Worm (Caenorhabditis elegans) whole organism, L4 larva: ENCODE measurements around the gene T05A8.8.

Source experiments
- D1046.2 ChIP-seq: fragments of 200-800 bp; sonication (Bioruptor generic); IDR thresholded peaks from 2 replicates; pipeline ENCODE4 v1.3.6; 2022; ENCODE audit warnings: missing genetic modification characterization, missing compliant biosample characterization
- F10B5.3 ChIP-seq: sonication (generic microtip); optimal IDR thresholded peaks from 2 replicates; lab custom pipeline; 2016; ENCODE audit warnings: mild to moderate bottlenecking, missing genetic modification characterization, missing compliant biosample characterization
- F44E2.7 ChIP-seq: fragments of 200-800 bp; sonication (Bioruptor generic); IDR thresholded peaks from 2 replicates; pipeline ENCODE4 v2.1.2; 2022; ENCODE audit warnings: missing genetic modification characterization, missing compliant biosample characterization
- R02D3.7 ChIP-seq: fragments of 150-350 bp; sonication (generic microtip); optimal IDR thresholded peaks from 3 replicates; lab custom pipeline; 2014; ENCODE audit warnings: missing biosample characterization, missing genetic modification characterization
- T26A8.4 ChIP-seq: fragments of 200-800 bp; sonication (Bioruptor generic); IDR thresholded peaks from 2 replicates; pipeline ENCODE4 v1.3.6; 2022; ENCODE audit warnings: missing genetic modification characterization, missing compliant biosample characterization
- Y105C5A.15 ChIP-seq: fragments of 200-800 bp; sonication (Bioruptor generic); IDR thresholded peaks from 2 replicates; pipeline ENCODE4 v1.3.6; 2022; ENCODE audit warnings: missing genetic modification characterization, missing compliant biosample characterization
- Y75B8A.6 ChIP-seq: fragments of 200-800 bp; sonication (Bioruptor generic); IDR thresholded peaks from 2 replicates; pipeline ENCODE4 v1.3.6; 2022; ENCODE audit warnings: missing genetic modification reagents, missing genetic modification characterization, missing compliant biosample characterization
- ZK337.2 ChIP-seq: fragments of 200-800 bp; sonication (Bioruptor generic); IDR thresholded peaks from 2 replicates; pipeline ENCODE4 v1.3.6; 2022; ENCODE audit warnings: missing genetic modification reagents, missing genetic modification characterization, missing compliant biosample characterization
- aha-1 ChIP-seq: fragments of 150-350 bp; peaks from one replicate; lab custom pipeline; 2014; ENCODE audit warnings: missing biosample characterization, missing genetic modification characterization
- attf-4 ChIP-seq: sonication (generic microtip); optimal IDR thresholded peaks from 3 replicates; lab custom pipeline; 2017; ENCODE audit warnings: missing biosample characterization, missing genetic modification characterization
- ceh-20 ChIP-seq: fragments of 200-800 bp; sonication (Bioruptor generic); IDR thresholded peaks from 2 replicates; pipeline ENCODE4 v1.3.6; 2022; ENCODE audit warnings: missing genetic modification reagents, missing genetic modification characterization, missing compliant biosample characterization
- ceh-44 ChIP-seq: fragments of 200-800 bp; sonication (Bioruptor generic); IDR thresholded peaks from 2 replicates; pipeline ENCODE4 v1.3.6; 2022; ENCODE audit warnings: missing genetic modification reagents, missing genetic modification characterization, missing compliant biosample characterization
- daf-16 ChIP-seq, 3 experiments: sonication (generic microtip); optimal IDR thresholded peaks; 2 replicates each; lab custom pipeline; 2016 to 2017; ENCODE audit warnings: missing genetic modification characterization in 3 of 3, missing genetic modification reagents in 3 of 3, mild to moderate bottlenecking in 2 of 3, missing compliant biosample characterization in 2 of 3, missing biosample characterization in 1 of 3, moderate library complexity in 1 of 3
- dmd-8 ChIP-seq: fragments of 200-800 bp; sonication (Bioruptor generic); IDR thresholded peaks from 2 replicates; pipeline ENCODE4 v1.3.6; 2022; ENCODE audit warnings: missing genetic modification characterization, missing compliant biosample characterization
- dpl-1 ChIP-seq: fragments of 150-350 bp; optimal IDR thresholded peaks from 2 replicates; lab custom pipeline; 2014; ENCODE audit warnings: missing biosample characterization, missing genetic modification reagents, missing genetic modification characterization
- duxl-1 ChIP-seq: sonication (generic microtip); optimal IDR thresholded peaks from 2 replicates; lab custom pipeline; 2016; ENCODE audit warnings: mild to moderate bottlenecking, missing genetic modification characterization, moderate library complexity, missing compliant biosample characterization; ENCODE audit not compliant: poor library complexity
- dve-1 ChIP-seq: sonication (generic microtip); optimal IDR thresholded peaks from 2 replicates; lab custom pipeline; 2017; ENCODE audit warnings: antibody characterized with exemption, mild to moderate bottlenecking, missing genetic modification characterization, missing compliant biosample characterization; ENCODE audit not compliant: insufficient read depth
- fkh-10 ChIP-seq: fragments of 150-350 bp; optimal IDR thresholded peaks from 2 replicates; lab custom pipeline; 2014; ENCODE audit warnings: missing biosample characterization, missing genetic modification reagents, missing genetic modification characterization
- fos-1 ChIP-seq: fragments of 150-350 bp; optimal IDR thresholded peaks from 2 replicates; lab custom pipeline; 2014; ENCODE audit warnings: missing biosample characterization, missing genetic modification characterization
- hif-1 ChIP-seq, 2 experiments: sonication (generic microtip); optimal IDR thresholded peaks; 2 replicates each; lab custom pipeline; 2016 to 2017; ENCODE audit warnings: missing compliant biosample characterization in 2 of 2, missing genetic modification characterization in 2 of 2, missing genetic modification reagents in 2 of 2, missing genotype in 2 of 2, mild to moderate bottlenecking in 1 of 2
- hlh-11 ChIP-seq: fragments of 200-800 bp; sonication (Bioruptor generic); optimal IDR thresholded peaks from 2 replicates; lab custom pipeline; 2018; ENCODE audit warnings: mild to moderate bottlenecking, missing genetic modification characterization, missing compliant biosample characterization
- hmg-1.1 ChIP-seq: fragments of 200-800 bp; sonication (Bioruptor generic); IDR thresholded peaks from 2 replicates; pipeline ENCODE4 v1.3.6; 2022; ENCODE audit warnings: missing genetic modification reagents, missing genetic modification characterization, missing compliant biosample characterization
- jun-1 ChIP-seq: fragments of 150-350 bp; optimal IDR thresholded peaks from 2 replicates; lab custom pipeline; 2014; ENCODE audit warnings: missing biosample characterization, missing genetic modification reagents, missing genetic modification characterization
- mdt-29 ChIP-seq: fragments of 200-800 bp; sonication (Bioruptor generic); IDR thresholded peaks from 2 replicates; pipeline ENCODE4 v1.3.6; 2022; ENCODE audit warnings: missing genetic modification reagents, missing genetic modification characterization, missing compliant biosample characterization
- mes-2 ChIP-seq: sonication (generic microtip); optimal IDR thresholded peaks from 2 replicates; lab custom pipeline; 2016; ENCODE audit warnings: missing genotype, mild to moderate bottlenecking, missing genetic modification characterization, missing compliant biosample characterization; ENCODE audit not compliant: poor library complexity, severe bottlenecking
- mxl-2 ChIP-seq: fragments of 200-800 bp; sonication (Bioruptor generic); conservative IDR thresholded peaks from 2 replicates; pipeline ENCODE4 v1.3.6; 2022; ENCODE audit warnings: missing genetic modification reagents, missing genetic modification characterization, missing compliant biosample characterization
- nhr-10 ChIP-seq: fragments of 150-350 bp; optimal IDR thresholded peaks from 2 replicates; lab custom pipeline; 2014; ENCODE audit warnings: missing biosample characterization, missing genetic modification characterization
- nhr-237 ChIP-seq: sonication (generic microtip); optimal IDR thresholded peaks from 2 replicates; lab custom pipeline; 2017; ENCODE audit warnings: missing biosample characterization, missing genetic modification characterization
- nhr-28 ChIP-seq: fragments of 150-350 bp; optimal IDR thresholded peaks from 2 replicates; lab custom pipeline; 2014; ENCODE audit warnings: missing biosample characterization, missing genetic modification characterization
- nhr-76 ChIP-seq: fragments of 150-350 bp; optimal IDR thresholded peaks from 2 replicates; lab custom pipeline; 2014; ENCODE audit warnings: missing biosample characterization, missing genetic modification characterization
- php-3 ChIP-seq: fragments of 200-800 bp; sonication (Bioruptor generic); IDR thresholded peaks from 2 replicates; pipeline ENCODE4 v1.3.6; 2022; ENCODE audit warnings: missing genetic modification reagents, missing genetic modification characterization, missing compliant biosample characterization
- pqm-1 ChIP-seq: sonication (generic microtip); optimal IDR thresholded peaks from 2 replicates; lab custom pipeline; 2017; ENCODE audit warnings: missing biosample characterization, missing genetic modification characterization
- rbr-2 ChIP-seq: sonication (generic microtip); optimal IDR thresholded peaks from 2 replicates; lab custom pipeline; 2016; ENCODE audit warnings: missing genotype, missing genetic modification characterization, missing compliant biosample characterization
- set-16 ChIP-seq: fragments of 200-800 bp; sonication (Bioruptor generic); IDR thresholded peaks from 2 replicates; pipeline ENCODE4 v1.3.6; 2022; ENCODE audit warnings: missing genetic modification reagents, missing genetic modification characterization, missing compliant biosample characterization
- snpc-1.2 ChIP-seq: fragments of 200-800 bp; sonication (Bioruptor generic); IDR thresholded peaks from 2 replicates; pipeline ENCODE4 v1.3.6; 2022; ENCODE audit warnings: missing genetic modification reagents, missing genetic modification characterization, missing compliant biosample characterization
- unc-62 ChIP-seq, 3 experiments: fragments of 150-350 bp in 1 of 3; sonication (generic microtip); optimal IDR thresholded peaks in 2 of 3; peaks in 1 of 3; 1 replicate in 1 of 3; 2 replicates in 2 of 3; lab custom pipeline; 2014 to 2017; ENCODE audit warnings: missing biosample characterization in 3 of 3, missing genetic modification characterization in 3 of 3, missing genetic modification reagents in 3 of 3, missing genotype in 1 of 3
- zip-2 ChIP-seq: fragments of 150-350 bp; optimal IDR thresholded peaks from 2 replicates; lab custom pipeline; 2014; ENCODE audit warnings: missing biosample characterization, missing genetic modification characterization

The T05A8.8 gene

ce11 chrII:2779253-2779652, 42.8 kb downstream of the T05A8.8 start, which contains the start of gene F08D12.3:
TSS of gene F08D12.3 (plus strand) at chrII:2779553.
- TF ChIP-seq unc-62 (GFP tag; optimal IDR thresholded peaks at IDR 0.05 in 1 of 2; lab: Kevin White, UChicago): no peak
- no peak for TF ChIP-seq unc-62 (tag; optimal IDR thresholded peaks at IDR 0.05; lab: Kevin White, UChicago)
- TF ChIP-seq R02D3.7: no peak
- no peak for TF ChIP-seq php-3
- no peak for TF ChIP-seq zip-2
- no peak for TF ChIP-seq attf-4 (tag; lab: Kevin White, UChicago)
- no peak for TF ChIP-seq Y75B8A.6
- TF ChIP-seq D1046.2: no peak
- no peak for TF ChIP-seq mdt-29 (GFP tag; lab: Robert Waterston, UW)
- TF ChIP-seq snpc-1.2 (GFP tag; lab: Robert Waterston, UW): no peak
- no peak for TF ChIP-seq hlh-11 (tag; lab: Kevin White, UChicago)
- TF ChIP-seq set-16: no peak
- TF ChIP-seq ZK337.2 (GFP tag; lab: Robert Waterston, UW): no peak
- no peak for TF ChIP-seq F44E2.7 (GFP tag; lab: Robert Waterston, UW)

ce11 chrII:2780804-2781203, 44.3 kb downstream of the T05A8.8 start:
- TF ChIP-seq nhr-28 (tag; lab: Kevin White, UChicago) (no peak), php-3 (no peak), set-16 (peak; percentile 50; the same call in 1 of the 2 replicates), unc-62 (GFP tag; optimal IDR thresholded peaks at IDR 0.05 in 1 of 2; lab: Kevin White, UChicago) (peak in 1 of 2 experiments; percentile 56), unc-62 (tag; optimal IDR thresholded peaks at IDR 0.05; lab: Kevin White, UChicago) (no peak)
- TF ChIP-seq, all 104 proteins: peak for 2

ce11 chrII:2781355-2781754, 44.9 kb downstream of the T05A8.8 start, which contains the start of gene F08D12.2:
TSS of gene F08D12.2 (plus strand) at chrII:2781655.
- TF ChIP-seq dmd-8 (GFP tag; lab: Robert Waterston, UW) (no peak), nhr-10 (tag; lab: Kevin White, UChicago) (no peak), jun-1 (tag; lab: Kevin White, UChicago) (no peak)

- TF ChIP-seq daf-16 (GFP tag; optimal IDR thresholded peaks at IDR 0.05; lab: Kevin White, UChicago): no peak
- TF ChIP-seq daf-16 (tag; optimal IDR thresholded peaks at IDR 0.05; lab: Kevin White, UChicago): no peak
- no peak for TF ChIP-seq fkh-10 (GFP tag; lab: Kevin White, UChicago)
- peak; percentile 86 for TF ChIP-seq set-16
Observed at ce11 chrII:2783380-2783779, 46.9 kb downstream of the T05A8.8 start.

ce11 chrII:2785787-2786186, 49.3 kb downstream of the T05A8.8 start:
- TF ChIP-seq nhr-76 (no peak), aha-1 (peak; percentile 37), set-16 (peak; percentile 92), Y105C5A.15 (no peak), nhr-10 (tag; lab: Kevin White, UChicago) (no peak), F44E2.7 (GFP tag; lab: Robert Waterston, UW) (no peak), unc-62 (GFP tag; optimal IDR thresholded peaks at IDR 0.05 in 1 of 2; lab: Kevin White, UChicago) (peak in 1 of 2 experiments; percentile 14), unc-62 (tag; optimal IDR thresholded peaks at IDR 0.05; lab: Kevin White, UChicago) (no peak), T26A8.4 (GFP tag; lab: Robert Waterston, UW) (no peak)

ce11 chrII:2787031-2787512, 50.6 kb downstream of the T05A8.8 start, which contains the start of the genes F08D12.12 and srpa-72:
TSS of gene F08D12.12 (minus strand) at chrII:2787081.
TSS of gene srpa-72 (plus strand) at chrII:2787481.
- TF ChIP-seq pqm-1 (tag; lab: Kevin White, UChicago) (no peak), snpc-1.2 (GFP tag; lab: Robert Waterston, UW) (no peak), attf-4 (tag; lab: Kevin White, UChicago) (no peak), ceh-44 (GFP tag; lab: Robert Waterston, UW) (0 out of 2 replicates have a peak, but pooled peaks have one; percentile 28), ceh-20 (GFP tag; lab: Robert Waterston, UW) (0 out of 2 replicates have a peak, but pooled peaks have one; percentile 9), dve-1 (no peak), duxl-1 (tag; lab: Kevin White, UChicago) (no peak), ZK337.2 (GFP tag; lab: Robert Waterston, UW) (no peak), unc-62 (GFP tag; optimal IDR thresholded peaks at IDR 0.05 in 1 of 2; lab: Kevin White, UChicago) (peak in 1 of 2 experiments; percentile 55), unc-62 (tag; optimal IDR thresholded peaks at IDR 0.05; lab: Kevin White, UChicago) (no peak), nhr-237 (tag; lab: Kevin White, UChicago) (no peak), hif-1 (tag; optimal IDR thresholded peaks at IDR 0.05; lab: Kevin White, UChicago) (peak in 1 of 2 experiments; percentile 21), fos-1 (tag; lab: Kevin White, UChicago) (no peak), F10B5.3 (tag; lab: Kevin White, UChicago) (no peak), mxl-2 (GFP tag; lab: Robert Waterston, UW) (no peak), fkh-10 (GFP tag; lab: Kevin White, UChicago) (no peak), mes-2 (tag; lab: Kevin White, UChicago) (peak; percentile 74), hmg-1.1 (peak; percentile 59), dpl-1 (GFP tag; lab: Kevin White, UChicago) (peak; percentile 37), hlh-11 (tag; lab: Kevin White, UChicago) (peak; percentile 28), rbr-2 (tag; lab: Kevin White, UChicago) (peak; percentile 21), T26A8.4 (GFP tag; lab: Robert Waterston, UW) (no peak)
